Fruit fly (Drosophila melanogaster) whole organism, embryonic: ENCODE measurements around the gene Pdi.

Experiments used
- Adf1 ChIP-seq: fragments of 200-800 bp; sonication (Bioruptor generic); IDR thresholded peaks from 2 replicates; pipeline ENCODE4 v1.3.6; 2022; ENCODE audit warnings: missing biosample characterization, missing genetic modification characterization
- Atf3 ChIP-seq: fragments of 200-800 bp; sonication (Bioruptor generic); optimal IDR thresholded peaks from 3 replicates; lab custom pipeline; 2016; ENCODE audit warnings: missing biosample characterization, missing genetic modification characterization
- B-H2 ChIP-seq: fragments of 200-800 bp; sonication (Bioruptor generic); optimal IDR thresholded peaks from 2 replicates; lab custom pipeline; 2018; ENCODE audit warnings: missing biosample characterization, mild to moderate bottlenecking, missing genetic modification characterization
- CG10147 ChIP-seq: fragments of 200-800 bp; sonication (Bioruptor generic); optimal IDR thresholded peaks from 2 replicates; lab custom pipeline; 2019; ENCODE audit warnings: missing biosample characterization, mild to moderate bottlenecking, missing genetic modification characterization, moderate library complexity
- CG10654 ChIP-seq: fragments of 200-800 bp; sonication (Bioruptor generic); optimal IDR thresholded peaks from 2 replicates; lab custom pipeline; 2016; ENCODE audit warnings: missing biosample characterization, missing genetic modification characterization
- CG11504 ChIP-seq: fragments of 200-800 bp; sonication (Bioruptor generic); optimal IDR thresholded peaks from 3 replicates; lab custom pipeline; 2019; ENCODE audit warnings: missing biosample characterization, mild to moderate bottlenecking, missing genetic modification characterization, moderate library complexity
- CG12769 ChIP-seq: fragments of 200-800 bp; sonication (Bioruptor generic); optimal IDR thresholded peaks from 2 replicates; lab custom pipeline; 2019; ENCODE audit warnings: missing biosample characterization, mild to moderate bottlenecking, missing genetic modification characterization, moderate library complexity
- CG13424 ChIP-seq: fragments of 200-800 bp; sonication (Bioruptor generic); optimal IDR thresholded peaks from 2 replicates; lab custom pipeline; 2019; ENCODE audit warnings: missing biosample characterization, mild to moderate bottlenecking, missing genetic modification characterization, moderate library complexity
- CG15269 ChIP-seq: fragments of 200-800 bp; sonication (Bioruptor generic); optimal IDR thresholded peaks from 2 replicates; lab custom pipeline; 2018; ENCODE audit warnings: missing biosample characterization, mild to moderate bottlenecking, missing genetic modification characterization, moderate library complexity
- CG1603 ChIP-seq: fragments of 200-800 bp; sonication (Bioruptor generic); optimal IDR thresholded peaks from 2 replicates; lab custom pipeline; 2019; ENCODE audit warnings: missing biosample characterization, mild to moderate bottlenecking, missing genetic modification characterization, moderate library complexity
- CG17385 ChIP-seq: fragments of 200-800 bp; sonication (Bioruptor generic); optimal IDR thresholded peaks from 3 replicates; lab custom pipeline; 2018; ENCODE audit warnings: missing biosample characterization, mild to moderate bottlenecking, missing genetic modification characterization
- CG31224 ChIP-seq: fragments of 200-800 bp; sonication (Bioruptor generic); IDR thresholded peaks from 2 replicates; pipeline ENCODE4 v1.3.6; 2022; ENCODE audit warnings: missing biosample characterization, missing genetic modification characterization
- CG31365 ChIP-seq: fragments of 200-800 bp; sonication (Bioruptor generic); optimal IDR thresholded peaks from 2 replicates; lab custom pipeline; 2018; ENCODE audit warnings: missing biosample characterization, mild to moderate bottlenecking, missing genetic modification characterization
- CG6791 ChIP-seq: fragments of 200-800 bp; sonication (Bioruptor generic); IDR thresholded peaks from 3 replicates; pipeline ENCODE4 v1.3.6; 2022; ENCODE audit warnings: missing biosample characterization, missing genetic modification characterization; ENCODE audit not compliant: partially characterized antibody
- CG6813 ChIP-seq: fragments of 200-800 bp; sonication (Bioruptor generic); optimal IDR thresholded peaks from 2 replicates; lab custom pipeline; 2017; ENCODE audit warnings: missing biosample characterization, missing genetic modification characterization, mild to moderate bottlenecking, moderate library complexity, missing genetic modification reagents
- CG7556 ChIP-seq: fragments of 200-800 bp; sonication (Bioruptor generic); optimal IDR thresholded peaks from 2 replicates; lab custom pipeline; 2017; ENCODE audit warnings: missing biosample characterization, mild to moderate bottlenecking, missing genetic modification characterization
- CG7928 ChIP-seq: fragments of 200-800 bp; sonication (Bioruptor generic); optimal IDR thresholded peaks from 2 replicates; lab custom pipeline; 2017; ENCODE audit warnings: missing biosample characterization, mild to moderate bottlenecking, missing genetic modification characterization
- CG8924 ChIP-seq: fragments of 200-800 bp; optimal IDR thresholded peaks from 3 replicates; lab custom pipeline; 2019; ENCODE audit warnings: missing biosample characterization, mild to moderate bottlenecking, missing genetic modification characterization, moderate library complexity
- CG9215 ChIP-seq: fragments of 200-800 bp; sonication (Bioruptor generic); IDR thresholded peaks from 2 replicates; pipeline ENCODE4 v1.3.6; 2022; ENCODE audit warnings: missing biosample characterization, missing genetic modification characterization
- CG9932 ChIP-seq: fragments of 200-800 bp; sonication (Bioruptor generic); IDR thresholded peaks from 2 replicates; pipeline ENCODE4 v1.3.6; 2022; ENCODE audit warnings: missing biosample characterization, missing genetic modification characterization
- D ChIP-seq, 2 experiments: fragments of 200-800 bp in 1 of 2; fragments of >200 bp in 1 of 2; sonication (Bioruptor generic) in 1 of 2; optimal IDR thresholded peaks; 2 replicates in 1 of 2; 3 replicates in 1 of 2; lab custom pipeline; 2017; ENCODE audit warnings: mild to moderate bottlenecking in 1 of 2, missing biosample characterization in 1 of 2, missing genetic modification characterization in 1 of 2, missing genetic modification reagents in 1 of 2
- D19A ChIP-seq: fragments of 200-800 bp; optimal IDR thresholded peaks from 3 replicates; lab custom pipeline; 2019; ENCODE audit warnings: missing biosample characterization, mild to moderate bottlenecking, missing genetic modification characterization, moderate library complexity
- Dip3 ChIP-seq: fragments of 200-800 bp; sonication (Bioruptor generic); optimal IDR thresholded peaks from 3 replicates; lab custom pipeline; 2016; ENCODE audit warnings: missing biosample characterization, missing genetic modification characterization
- Doc2 ChIP-seq: fragments of 200-800 bp; sonication (Bioruptor generic); IDR thresholded peaks from 2 replicates; pipeline ENCODE4 v1.3.6; 2022; ENCODE audit warnings: missing biosample characterization, missing genetic modification characterization
- Drgx ChIP-seq: fragments of 200-800 bp; sonication (Bioruptor generic); IDR thresholded peaks from 2 replicates; pipeline ENCODE4 v1.3.6; 2022; ENCODE audit warnings: missing biosample characterization, missing genetic modification characterization
- Ets65A ChIP-seq: fragments of 200-800 bp; sonication (Bioruptor generic); peaks from one replicate; lab custom pipeline; 2016; ENCODE audit warnings: missing biosample characterization, missing genetic modification characterization
- GATAe ChIP-seq: fragments of 200-800 bp; sonication (Bioruptor generic); conservative IDR thresholded peaks from 2 replicates; pipeline ENCODE4 v1.3.6; 2022; ENCODE audit warnings: missing biosample characterization, missing genetic modification characterization
- Med ChIP-seq: fragments of 200-800 bp; sonication (Bioruptor generic); peaks from one replicate; lab custom pipeline; 2016; ENCODE audit warnings: missing biosample characterization, missing genetic modification characterization, mild to moderate bottlenecking, inconsistent platforms, moderate library complexity
- Oli ChIP-seq: fragments of 200-800 bp; sonication (Bioruptor generic); optimal IDR thresholded peaks from 2 replicates; lab custom pipeline; 2018; ENCODE audit warnings: missing biosample characterization, mild to moderate bottlenecking, missing genetic modification characterization, moderate library complexity
- Opbp ChIP-seq: fragments of 200-800 bp; sonication (Bioruptor generic); IDR thresholded peaks from 3 replicates; pipeline ENCODE4 v1.3.6; 2022; ENCODE audit warnings: missing biosample characterization, missing genetic modification characterization; ENCODE audit not compliant: partially characterized antibody
- Ptx1 ChIP-seq: fragments of 200-800 bp; sonication (Bioruptor generic); IDR thresholded peaks from 2 replicates; pipeline ENCODE4 v1.3.6; 2022; ENCODE audit warnings: missing biosample characterization, missing genetic modification characterization
- bcd ChIP-seq: fragments of 200-800 bp; sonication (Bioruptor generic); optimal IDR thresholded peaks from 2 replicates; lab custom pipeline; 2017; ENCODE audit warnings: missing biosample characterization, mild to moderate bottlenecking, missing genetic modification characterization
- croc ChIP-seq: fragments of 200-800 bp; sonication (Bioruptor generic); conservative IDR thresholded peaks from 3 replicates; pipeline ENCODE4 v1.3.6; 2022; ENCODE audit warnings: missing biosample characterization, missing genetic modification characterization
- da ChIP-seq: fragments of 200-800 bp; sonication (Bioruptor generic); optimal IDR thresholded peaks from 2 replicates; lab custom pipeline; 2016; ENCODE audit warnings: missing biosample characterization, missing genetic modification characterization
- dimm ChIP-seq: fragments of 200-800 bp; sonication (Bioruptor generic); IDR thresholded peaks from 2 replicates; pipeline ENCODE4 v1.3.6; 2022; ENCODE audit warnings: missing biosample characterization, missing genetic modification characterization
- dmrt99B ChIP-seq: fragments of 200-800 bp; sonication (Bioruptor generic); optimal IDR thresholded peaks from 2 replicates; lab custom pipeline; 2018; ENCODE audit warnings: missing biosample characterization, mild to moderate bottlenecking, missing genetic modification characterization, moderate library complexity
- ems ChIP-seq: fragments of 200-800 bp; sonication (Bioruptor generic); optimal IDR thresholded peaks from 3 replicates; lab custom pipeline; 2016; ENCODE audit warnings: missing biosample characterization, missing genetic modification characterization
- ewg ChIP-seq: fragments of 200-800 bp; sonication (Bioruptor generic); optimal IDR thresholded peaks from 3 replicates; lab custom pipeline; 2017; ENCODE audit warnings: mild to moderate bottlenecking, missing biosample characterization, missing genetic modification reagents, missing genetic modification characterization
- gce ChIP-seq: fragments of 200-800 bp; sonication (Bioruptor generic); IDR thresholded peaks from 3 replicates; pipeline ENCODE4 v1.3.6; 2022; ENCODE audit warnings: missing biosample characterization, missing genetic modification characterization
- jumu ChIP-seq: fragments of 200-800 bp; sonication (Bioruptor generic); optimal IDR thresholded peaks from 3 replicates; lab custom pipeline; 2016; ENCODE audit warnings: missing biosample characterization, missing genetic modification characterization
- kay ChIP-seq: fragments of 200-800 bp; sonication (Bioruptor generic); optimal IDR thresholded peaks from 2 replicates; lab custom pipeline; 2016; ENCODE audit warnings: missing biosample characterization, missing genetic modification characterization
- luna ChIP-seq: fragments of 200-800 bp; sonication (Bioruptor generic); optimal IDR thresholded peaks from 2 replicates; lab custom pipeline; 2016; ENCODE audit warnings: missing biosample characterization, missing genetic modification characterization
- org-1 ChIP-seq: fragments of 200-800 bp; sonication (Bioruptor generic); optimal IDR thresholded peaks from 2 replicates; lab custom pipeline; 2017; ENCODE audit warnings: missing biosample characterization, missing genetic modification characterization
- run ChIP-seq: fragments of 200-800 bp; sonication (Bioruptor generic); optimal IDR thresholded peaks from 3 replicates; lab custom pipeline; 2018; ENCODE audit warnings: missing biosample characterization, mild to moderate bottlenecking, missing genetic modification characterization
- schlank ChIP-seq: fragments of 200-800 bp; sonication (Bioruptor generic); optimal IDR thresholded peaks from 2 replicates; lab custom pipeline; 2018; ENCODE audit warnings: missing biosample characterization, mild to moderate bottlenecking, missing genetic modification characterization
- sd ChIP-seq: fragments of 200-800 bp; sonication (Bioruptor generic); optimal IDR thresholded peaks from 3 replicates; lab custom pipeline; 2018; ENCODE audit warnings: missing biosample characterization, mild to moderate bottlenecking, missing genetic modification characterization, moderate library complexity
- sqz ChIP-seq: fragments of 200-800 bp; sonication (Bioruptor generic); optimal IDR thresholded peaks from 3 replicates; lab custom pipeline; 2018; ENCODE audit warnings: missing biosample characterization, mild to moderate bottlenecking, missing genetic modification characterization
- vvl ChIP-seq: fragments of 200-800 bp; sonication (Bioruptor generic); IDR thresholded peaks from 2 replicates; pipeline ENCODE4 v1.3.6; 2022; ENCODE audit warnings: missing biosample characterization, missing genetic modification characterization
- zf30C ChIP-seq: fragments of 200-800 bp; sonication (Bioruptor generic); optimal IDR thresholded peaks from 3 replicates; lab custom pipeline; 2018; ENCODE audit warnings: missing biosample characterization, mild to moderate bottlenecking, missing genetic modification characterization

Gene Pdi

dm6 chr3L:15141118-15142003, 1.3 kb downstream of the Pdi start (continued):
- no peak for TF ChIP-seq D (optimal IDR thresholded peaks at IDR 0.05; lab: Kevin White, UChicago)
- no peak for TF ChIP-seq D (GFP tag; optimal IDR thresholded peaks at IDR 0.05; lab: Kevin White, UChicago)
- TF ChIP-seq run (tag; lab: Kevin White, UChicago) = no peak
- TF ChIP-seq Ptx1 (GFP tag; lab: Robert Waterston, UW) = peak; percentile 49; the same call in 1 of the 2 replicates
- no peak for TF ChIP-seq Oli (tag; lab: Kevin White, UChicago)
- peak; percentile 37 for TF ChIP-seq CG11504 (tag; lab: Kevin White, UChicago)
- no peak for TF ChIP-seq Dip3 (GFP tag; lab: Kevin White, UChicago)
- no peak for TF ChIP-seq zf30C (GFP tag; lab: Kevin White, UChicago)
- TF ChIP-seq CG10654 = no peak
- TF ChIP-seq vvl (GFP tag; lab: Robert Waterston, UW) = peak; percentile 23
- no peak for TF ChIP-seq schlank (tag; lab: Kevin White, UChicago)
- no peak for TF ChIP-seq CG15269 (tag; lab: Kevin White, UChicago)
- TF ChIP-seq jumu = no peak
- no peak for TF ChIP-seq Atf3 (GFP tag; lab: Kevin White, UChicago)
- no peak for TF ChIP-seq sd (tag; lab: Kevin White, UChicago)
- peak; percentile 53 for TF ChIP-seq Med (GFP tag; lab: Kevin White, UChicago)
- TF ChIP-seq kay = peak; percentile 30
- TF ChIP-seq ems = no peak
- TF ChIP-seq Opbp (GFP tag; lab: Robert Waterston, UW) = no peak
- peak; percentile 79 for TF ChIP-seq ewg
- no peak for TF ChIP-seq Ets65A
- no peak for TF ChIP-seq CG7556 (GFP tag; lab: Kevin White, UChicago)
- TF ChIP-seq dimm = no peak
- no peak for TF ChIP-seq CG31365
- TF ChIP-seq CG6813 (GFP tag; lab: Kevin White, UChicago) = no peak
- no peak for TF ChIP-seq da (GFP tag; lab: Kevin White, UChicago)
- no peak for TF ChIP-seq bcd (GFP tag; lab: Kevin White, UChicago)
- no peak for TF ChIP-seq Adf1 (GFP tag; lab: Robert Waterston, UW)
- TF ChIP-seq B-H2 (GFP tag; lab: Kevin White, UChicago) = peak; percentile 15
- TF ChIP-seq CG9932 (GFP tag; lab: Robert Waterston, UW) = peak; percentile 64
- TF ChIP-seq CG7928 = no peak
- TF ChIP-seq CG13424 (tag; lab: Kevin White, UChicago) = peak; percentile 46
- no peak for TF ChIP-seq CG6791 (GFP tag; lab: Robert Waterston, UW)
- peak; percentile 95 for TF ChIP-seq sqz (GFP tag; lab: Kevin White, UChicago)
- TF ChIP-seq org-1 (GFP tag; lab: Kevin White, UChicago) = no peak
- TF ChIP-seq CG9215 = no peak
- TF ChIP-seq Drgx (GFP tag; lab: Robert Waterston, UW) = peak; percentile 42; the same call in 1 of the 2 replicates
- TF ChIP-seq Doc2 = no peak
- TF ChIP-seq D19A (tag; lab: Kevin White, UChicago) = peak; percentile 14
- TF ChIP-seq luna (GFP tag; lab: Kevin White, UChicago) = no peak
- TF ChIP-seq CG1603 (tag; lab: Kevin White, UChicago) = peak; percentile 26
- TF ChIP-seq croc = no peak
- no peak for TF ChIP-seq CG31224
- TF ChIP-seq gce (GFP tag; lab: Robert Waterston, UW) = 0 out of 3 replicates have a peak, but pooled peaks have one; percentile 24
- no peak for TF ChIP-seq CG8924 (tag; lab: Kevin White, UChicago)
- peak; percentile 14 for TF ChIP-seq CG12769 (tag; lab: Kevin White, UChicago)
- no peak for TF ChIP-seq CG17385 (GFP tag; lab: Kevin White, UChicago)
- TF ChIP-seq dmrt99B (tag; lab: Kevin White, UChicago) = no peak
- TF ChIP-seq CG10147 (GFP tag; lab: Kevin White, UChicago) = no peak
- no peak for TF ChIP-seq GATAe (GFP tag; lab: Robert Waterston, UW)
